Worm (Caenorhabditis elegans): ENCODE results near the gene gtf-2F2.
A peak's percentile ranks its signal among the peaks of the same experiment; 100 is the strongest.

The gtf-2F2 gene

DNA sequence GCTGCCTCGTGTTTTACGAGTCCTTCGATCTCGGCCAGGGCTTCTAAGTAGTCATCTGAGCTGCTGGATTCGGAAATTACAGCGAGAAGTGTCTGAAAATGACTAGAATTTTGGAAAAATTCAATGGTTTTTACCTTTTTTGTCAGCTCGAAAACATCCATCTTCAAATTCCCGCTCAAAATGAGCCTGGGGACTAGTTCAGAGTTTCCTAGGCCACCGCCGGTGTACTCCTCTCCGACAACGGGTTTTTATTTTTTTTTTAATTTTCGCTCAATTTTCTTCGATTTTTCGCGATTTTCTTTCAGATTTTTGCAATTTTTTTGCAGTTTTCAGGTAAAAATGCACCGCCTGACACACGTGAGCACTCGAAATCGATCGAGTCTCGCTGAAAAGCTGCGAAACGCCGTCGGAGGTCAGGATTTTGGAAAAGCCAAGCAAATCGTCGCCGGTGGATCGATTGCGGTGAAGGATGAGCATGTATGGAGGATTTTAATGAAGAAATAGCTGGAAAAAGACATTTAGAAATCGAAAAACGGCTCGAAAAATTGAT is 12.7 kb upstream of the gtf-2F2 start, which contains the start of the genes mrps-35 and sws-1 (continued):
- TF ChIP-seq fkh-4 (tag; optimal IDR thresholded peaks at IDR 0.05; ENCODE audit: borderline replicate concordance) (peak; percentile 96), unc-130 (tag; optimal IDR thresholded peaks at IDR 0.05) (no peak), tlp-1 (tag; optimal IDR thresholded peaks at IDR 0.05) (no peak), nhr-11 (tag; optimal IDR thresholded peaks at IDR 0.05) (no peak), elt-3 (tag; optimal IDR thresholded peaks at IDR 0.05) (peak in 1 of 6 experiments; percentile 24), ama-1 (optimal IDR thresholded peaks at IDR 0.05) (no peak), nhr-20 (tag; optimal IDR thresholded peaks at IDR 0.05) (peak; percentile 79), ceh-90 (tag; optimal IDR thresholded peaks at IDR 0.05) (peak; percentile 98), tbx-2 (tag; optimal IDR thresholded peaks at IDR 0.05) (peak; percentile 92), mef-2 (tag; optimal IDR thresholded peaks at IDR 0.05) (no peak), unc-30 (tag; optimal IDR thresholded peaks at IDR 0.05) (no peak), zip-4 (GFP tag; optimal IDR thresholded peaks at IDR 0.05) (no peak), F16B12.6 (tag; optimal IDR thresholded peaks at IDR 0.05) (no peak), jun-1 (tag; optimal IDR thresholded peaks at IDR 0.05) (peak; percentile 3), alr-1 (tag; optimal IDR thresholded peaks at IDR 0.05; ENCODE audit: borderline replicate concordance) (no peak), snu-23 (GFP tag; optimal IDR thresholded peaks at IDR 0.05) (peak; percentile 85), unc-86 (tag; optimal IDR thresholded peaks at IDR 0.05) (peak; percentile 72), lsy-2 (tag; optimal IDR thresholded peaks at IDR 0.05) (peak; percentile 72 to 74), aly-2 (tag; optimal IDR thresholded peaks at IDR 0.05) (peak; percentile 0), efl-1 (optimal IDR thresholded peaks at IDR 0.05) (peak; percentile 72 to 95), efl-1 (GFP tag; optimal IDR thresholded peaks at IDR 0.05 in 1 of 2) (peak; percentile 94 to 99), elt-2 (tag; optimal IDR thresholded peaks at IDR 0.05) (peak; percentile 59), C34B4.2 (tag; optimal IDR thresholded peaks at IDR 0.05) (no peak), snpc-4 (tag; optimal IDR thresholded peaks at IDR 0.05) (peak; percentile 60), lin-35 (GFP tag; optimal IDR thresholded peaks at IDR 0.05) (peak; percentile 91 to 94), nhr-71 (tag; optimal IDR thresholded peaks at IDR 0.05) (peak; percentile 89), ceh-8 (GFP tag; optimal IDR thresholded peaks at IDR 0.05) (peak; percentile 76), nhr-19 (GFP tag; conservative IDR thresholded peaks at IDR 0.05) (peak; percentile 92), rnt-1 (tag; optimal IDR thresholded peaks at IDR 0.05) (peak; percentile 99), C16A3.4 (tag; optimal IDR thresholded peaks at IDR 0.05) (no peak), nhr-12 (tag; optimal IDR thresholded peaks at IDR 0.05) (no peak), sup-37 (GFP tag; optimal IDR thresholded peaks at IDR 0.05) (peak; percentile 21), isw-1 (GFP tag; IDR thresholded peaks at IDR 0.05) (peak; percentile 61), nhr-47 (tag; optimal IDR thresholded peaks at IDR 0.05) (peak; percentile 92), sox-4 (tag; optimal IDR thresholded peaks at IDR 0.05) (peak; percentile 87), ztf-4 (tag; optimal IDR thresholded peaks at IDR 0.05) (no peak), dpl-1 (GFP tag; optimal IDR thresholded peaks at IDR 0.05) (peak; percentile 92 to 94 (median 93)), zag-1 (tag; optimal IDR thresholded peaks at IDR 0.05) (no peak), nhr-84 (tag; optimal IDR thresholded peaks at IDR 0.05) (no peak), lin-39 (tag; optimal IDR thresholded peaks at IDR 0.05) (peak; percentile 26), ces-1 (GFP tag; optimal IDR thresholded peaks at IDR 0.05) (no peak), ztf-11 (tag; optimal IDR thresholded peaks at IDR 0.05) (peak in 1 of 2 experiments; percentile 95), dsc-1 (tag; optimal IDR thresholded peaks at IDR 0.05) (peak; percentile 92), mep-1 (tag; optimal IDR thresholded peaks at IDR 0.05) (peak; percentile 76), aha-1 (tag; optimal IDR thresholded peaks at IDR 0.05) (no peak), sptf-1 (tag; optimal IDR thresholded peaks at IDR 0.05) (no peak), efl-3 (GFP tag; optimal IDR thresholded peaks at IDR 0.05) (peak; percentile 17), nhr-76 (tag; optimal IDR thresholded peaks at IDR 0.05) (no peak)
